Worm (Caenorhabditis elegans): ENCODE data around the gene C17F4.8.

ce11 chrII:3249406-3249805, 14.8 kb upstream of the C17F4.8 start, which contains the start of gene clec-124:
- TF ChIP-seq sox-4 (tag; optimal IDR thresholded peaks at IDR 0.05), result no peak
- no peak for TF ChIP-seq unc-62 (GFP tag; optimal IDR thresholded peaks at IDR 0.05)
- TF ChIP-seq snpc-4 (tag; optimal IDR thresholded peaks at IDR 0.05), result no peak
- no peak for TF ChIP-seq lin-15B (tag; optimal IDR thresholded peaks at IDR 0.05)

Data from whole organism, L1 larva.